Worm (Caenorhabditis elegans) whole organism, dauer: ENCODE measurements around the gene mesp-1.

Experiments
- unc-62 ChIP-seq: sonication (generic microtip); optimal IDR thresholded peaks from 2 replicates; lab custom pipeline; 2017; ENCODE audit warnings: missing biosample characterization, missing genetic modification reagents, missing genetic modification characterization

mesp-1 gene

DNA sequence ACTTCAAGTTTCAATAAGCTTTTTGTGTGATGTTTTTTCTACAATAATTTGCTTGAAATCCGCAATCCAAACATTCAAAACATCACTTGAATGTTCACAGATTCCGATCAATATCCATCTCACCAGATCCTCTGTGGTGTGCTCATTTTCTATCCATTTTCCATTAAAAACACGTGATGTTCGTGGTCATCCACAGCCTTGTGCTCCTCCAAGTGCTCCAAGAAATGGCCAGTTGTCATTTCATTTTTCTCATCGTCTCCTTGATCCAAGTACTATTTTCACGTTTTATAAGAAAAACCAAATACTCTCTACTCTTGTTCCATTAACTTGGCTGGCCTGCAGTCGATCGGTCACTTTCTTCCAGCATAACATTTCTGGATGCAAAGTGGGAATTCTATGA is 22.9 kb upstream of the mesp-1 start:
- TF ChIP-seq unc-62 (GFP tag; lab: Kevin White, UChicago) = no peak

DNA sequence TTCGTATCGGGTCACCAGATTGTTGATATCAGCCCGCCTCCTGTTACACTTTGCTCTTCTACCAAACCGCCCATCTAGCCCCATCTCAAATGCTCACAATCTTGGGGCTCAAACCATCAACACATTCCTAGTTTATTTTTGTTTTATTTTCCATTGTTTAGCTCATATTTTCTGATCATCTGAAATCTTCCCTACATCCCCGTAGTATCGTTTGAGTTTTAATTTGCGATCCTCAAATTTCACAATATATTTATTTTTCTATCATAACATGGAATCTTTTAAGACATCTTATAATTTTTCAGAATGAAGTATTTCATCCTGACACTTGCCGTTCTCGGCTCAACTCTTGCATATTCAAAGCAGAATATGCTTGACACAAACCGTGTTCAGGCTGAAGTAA is 22.2 kb upstream of the mesp-1 start, which contains the start of gene spp-10:
spp-10 (plus strand) TSS at position 301 of the 400 bp plus-strand sequence.
- no peak for TF ChIP-seq unc-62 (GFP tag; lab: Kevin White, UChicago)

DNA sequence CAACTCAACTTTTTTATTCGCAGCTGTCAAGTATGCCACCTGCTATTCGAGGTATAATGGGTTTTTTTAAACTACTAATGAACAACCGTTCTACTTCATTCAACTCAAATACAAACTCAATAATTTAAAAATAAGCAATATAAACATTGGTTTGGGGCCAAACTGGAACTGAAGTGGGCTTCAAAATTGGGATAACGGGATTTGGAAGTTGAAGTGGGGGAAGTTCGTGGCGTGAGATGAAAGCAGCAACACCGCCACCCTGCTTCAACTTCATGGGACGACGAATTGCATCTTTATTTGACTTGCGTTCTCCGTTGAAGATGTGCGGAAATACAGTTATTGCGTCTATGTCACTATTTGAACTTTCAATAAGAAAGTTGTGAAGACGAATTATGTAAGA is 20.6 kb upstream of the mesp-1 start:
- TF ChIP-seq unc-62 (GFP tag; lab: Kevin White, UChicago) = no peak

DNA sequence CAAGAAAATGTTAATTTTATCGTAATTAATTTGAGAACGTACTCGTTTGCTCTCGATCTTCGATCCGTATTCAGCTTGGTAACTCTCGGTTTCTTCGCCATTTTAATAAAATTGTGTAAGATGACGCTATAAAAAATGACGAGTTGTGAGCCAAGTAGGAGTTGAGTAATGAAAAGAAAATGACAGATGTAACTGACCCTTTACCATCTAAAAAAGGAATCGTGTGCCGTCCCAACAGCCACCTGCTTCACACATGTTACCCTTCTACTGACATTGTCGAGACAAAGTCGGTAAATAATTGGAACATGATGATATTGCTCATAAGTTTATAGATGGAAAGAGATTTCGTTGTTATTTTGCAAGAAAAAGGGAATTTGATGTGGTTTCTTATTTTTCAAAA is 19.8 kb upstream of the mesp-1 start, which contains the start of gene hlh-12:
hlh-12 (minus strand) TSS at position 101 of the 400 bp plus-strand sequence.
- TF ChIP-seq unc-62 (GFP tag; lab: Kevin White, UChicago) = no peak

DNA sequence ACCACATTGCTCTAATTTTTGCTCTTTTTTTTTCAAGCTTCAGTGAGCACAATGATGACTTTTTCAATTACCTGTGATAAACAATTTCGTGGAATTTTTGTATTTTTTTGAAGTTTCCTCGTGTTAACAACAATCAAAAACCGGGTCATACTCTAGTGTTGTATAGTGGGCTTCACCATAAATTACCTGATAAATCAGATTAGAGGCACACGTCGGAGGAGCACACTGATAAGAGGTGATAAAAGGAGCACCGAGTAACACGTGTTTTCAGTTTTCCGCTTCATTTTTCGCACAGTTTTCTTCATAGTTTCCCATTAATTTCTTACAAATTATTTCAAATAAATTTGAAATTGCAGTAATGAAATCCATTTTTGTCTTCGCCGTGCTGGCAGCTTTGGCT is 17.8 kb upstream of the mesp-1 start, which contains the start of gene spp-8:
spp-8 (plus strand) TSS at position 357 of the 400 bp plus-strand sequence.
- TF ChIP-seq unc-62 (GFP tag; lab: Kevin White, UChicago) = no peak

DNA sequence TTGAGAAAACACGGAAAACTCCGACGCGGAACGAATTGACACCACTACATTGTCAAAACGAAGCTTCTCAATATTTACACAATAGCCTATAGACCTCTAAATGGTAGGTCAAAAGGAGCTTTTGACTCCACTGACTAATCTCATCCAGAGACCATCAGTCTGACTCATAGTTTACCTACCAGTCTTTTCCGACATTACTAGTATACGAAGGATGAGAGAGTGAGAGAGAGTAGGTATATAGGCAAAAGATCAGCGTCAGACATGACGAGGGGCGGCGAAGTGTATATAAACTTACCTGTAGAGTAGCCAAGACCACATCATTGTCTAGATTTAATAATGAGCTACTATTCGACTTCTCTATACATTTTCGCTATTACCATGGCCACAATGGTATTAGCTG is 11.9 kb upstream of the mesp-1 start, which contains the start of gene srlf-3:
srlf-3 (plus strand) TSS at position 301 of the 400 bp plus-strand sequence.
- no peak for TF ChIP-seq unc-62 (GFP tag; lab: Kevin White, UChicago)

DNA sequence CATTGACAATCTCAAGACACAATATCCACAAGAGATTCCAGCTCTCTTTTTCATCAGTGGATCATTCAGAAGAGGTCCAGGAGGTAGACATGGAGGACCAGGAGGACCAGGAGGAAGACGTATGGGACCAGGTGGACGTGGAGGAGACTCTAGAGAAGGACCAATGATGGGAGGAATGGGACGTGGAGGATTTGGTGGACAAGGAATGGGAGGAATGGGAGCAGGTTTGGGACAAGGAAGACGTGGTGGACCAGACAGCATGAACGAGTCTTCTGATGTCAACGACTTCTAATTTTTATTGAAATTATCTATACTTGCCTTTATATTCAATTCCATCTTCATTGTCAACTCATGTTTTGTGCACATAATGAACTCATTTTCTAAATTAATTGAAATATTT is 11.1 kb upstream of the mesp-1 start:
- TF ChIP-seq unc-62 (GFP tag; lab: Kevin White, UChicago) = no peak

DNA sequence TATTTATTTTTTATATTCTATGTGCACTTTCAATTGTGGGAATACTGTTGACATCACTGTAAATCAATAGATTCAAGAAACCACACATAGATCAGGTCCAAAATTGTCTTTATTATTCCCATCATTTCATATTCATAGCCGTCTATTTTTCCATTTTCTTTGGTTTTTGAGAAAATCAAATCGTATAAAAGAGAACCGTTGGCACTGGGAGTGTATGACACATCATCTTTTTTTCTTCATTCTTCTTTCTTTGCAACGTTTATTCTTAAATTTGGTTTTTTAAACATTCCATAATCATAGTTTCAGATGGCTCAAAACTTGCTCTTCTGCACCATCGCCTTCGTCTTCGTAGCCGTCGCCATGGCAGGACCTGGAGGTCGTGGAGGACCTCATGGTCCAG is 9.2 kb upstream of the mesp-1 start, which contains the start of gene srlf-2:
srlf-2 (plus strand) TSS at position 301 of the 400 bp plus-strand sequence.
- TF ChIP-seq unc-62 (GFP tag; lab: Kevin White, UChicago) = no peak

DNA sequence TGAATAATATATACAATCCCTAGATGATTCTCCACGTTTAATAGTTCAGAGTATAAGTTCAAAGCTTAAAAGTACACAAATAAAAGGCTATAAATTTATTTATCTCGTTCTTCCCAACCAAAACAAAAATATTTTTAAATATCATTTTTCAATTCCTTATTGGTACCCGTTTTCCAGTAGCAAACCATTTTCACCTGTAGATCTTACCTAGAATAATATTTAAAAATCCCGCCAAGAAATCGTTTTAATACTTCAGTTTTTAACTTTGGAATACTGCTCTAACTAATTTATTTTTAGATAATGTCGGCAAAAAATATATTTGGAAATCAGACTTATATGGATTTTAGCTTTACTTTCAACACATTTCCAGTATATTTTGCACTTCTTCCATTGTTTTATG is 6.9 kb upstream of the mesp-1 start, which contains the start of gene sru-7:
sru-7 (plus strand) TSS at position 301 of the 400 bp plus-strand sequence.
- no peak for TF ChIP-seq unc-62 (GFP tag; lab: Kevin White, UChicago)

DNA sequence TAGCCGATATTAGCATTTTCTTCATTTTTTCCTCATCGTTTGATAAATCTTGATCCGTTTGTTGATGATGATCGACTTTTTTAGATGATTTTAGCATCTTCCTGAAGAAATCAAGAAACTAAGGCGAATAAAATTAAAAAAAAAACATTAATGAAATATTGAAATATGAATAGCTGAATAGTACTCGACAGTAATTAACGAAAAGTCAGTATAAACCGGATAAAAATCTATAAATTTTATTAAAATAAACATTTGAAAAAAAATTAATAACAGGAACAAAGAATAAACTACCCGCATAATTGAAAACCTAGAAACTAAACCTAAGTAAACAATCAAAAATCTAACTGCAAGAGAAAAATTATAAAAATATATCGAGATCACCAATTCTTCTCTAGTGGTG is 2.8 kb upstream of the mesp-1 start, which contains the start of gene C28C12.12:
C28C12.12 (minus strand) TSS at position 101 of the 400 bp plus-strand sequence.
- no peak for TF ChIP-seq unc-62 (GFP tag; lab: Kevin White, UChicago)

DNA sequence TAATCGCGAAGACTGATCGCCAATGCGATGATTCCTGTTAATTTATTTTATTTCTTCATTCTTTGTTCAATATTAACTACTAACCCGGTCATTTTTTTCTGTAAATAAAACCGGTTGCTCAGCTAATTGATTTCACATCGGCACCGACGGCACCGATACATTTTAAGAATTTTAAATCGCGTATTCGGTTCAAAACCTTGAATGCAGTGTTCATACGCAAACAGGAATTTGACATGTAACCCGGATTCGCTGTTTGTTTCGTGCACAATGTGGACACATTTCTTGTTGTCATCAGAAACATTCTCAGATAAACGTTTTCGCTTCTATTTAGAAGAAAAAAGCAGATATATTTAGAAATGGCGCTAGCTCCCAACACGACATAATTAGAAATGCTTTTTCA is 846 bp downstream of the mesp-1 start:
- no peak for TF ChIP-seq unc-62 (GFP tag; lab: Kevin White, UChicago)

DNA sequence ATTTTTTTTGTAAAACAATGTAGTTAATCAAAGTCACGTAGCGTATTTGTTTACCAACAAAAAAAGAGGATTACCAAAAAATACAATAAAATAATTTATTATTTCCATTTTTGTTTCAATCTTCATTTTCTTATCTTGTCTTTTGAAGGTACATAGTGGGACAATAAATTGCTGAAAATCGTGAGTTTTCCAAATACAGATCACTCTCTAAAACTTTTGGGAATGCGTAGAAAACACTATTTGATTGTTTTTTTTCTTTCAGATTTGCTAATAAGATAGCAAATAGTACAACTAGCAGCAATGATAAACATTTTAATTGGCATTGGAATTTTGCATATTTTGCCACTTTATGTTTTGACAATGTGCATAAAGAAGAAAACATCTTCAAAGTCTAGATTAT is 2.3 kb downstream of the mesp-1 start, which contains the start of gene C28C12.1:
C28C12.1 (plus strand) TSS at position 301 of the 400 bp plus-strand sequence.
- TF ChIP-seq unc-62 (GFP tag; lab: Kevin White, UChicago) = no peak

DNA sequence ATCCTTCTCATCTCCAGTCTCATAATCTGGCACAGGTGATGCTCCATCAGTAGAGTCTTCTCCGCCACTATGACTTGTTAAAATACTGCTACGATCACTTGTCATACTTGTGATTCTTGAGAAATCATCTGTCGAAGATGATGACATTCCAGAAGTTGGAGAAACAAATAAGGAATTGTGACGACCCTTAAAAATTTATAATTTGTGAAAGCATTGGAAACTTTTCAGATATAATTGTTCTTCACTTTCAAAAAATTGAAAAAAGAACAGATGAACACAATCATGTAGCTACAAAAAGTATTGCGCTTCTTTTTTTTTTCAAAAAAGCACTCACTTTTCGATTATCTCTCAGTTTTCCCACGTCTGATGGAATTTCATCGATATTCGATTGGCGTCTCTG is 6.9 kb downstream of the mesp-1 start:
- no peak for TF ChIP-seq unc-62 (GFP tag; lab: Kevin White, UChicago)

DNA sequence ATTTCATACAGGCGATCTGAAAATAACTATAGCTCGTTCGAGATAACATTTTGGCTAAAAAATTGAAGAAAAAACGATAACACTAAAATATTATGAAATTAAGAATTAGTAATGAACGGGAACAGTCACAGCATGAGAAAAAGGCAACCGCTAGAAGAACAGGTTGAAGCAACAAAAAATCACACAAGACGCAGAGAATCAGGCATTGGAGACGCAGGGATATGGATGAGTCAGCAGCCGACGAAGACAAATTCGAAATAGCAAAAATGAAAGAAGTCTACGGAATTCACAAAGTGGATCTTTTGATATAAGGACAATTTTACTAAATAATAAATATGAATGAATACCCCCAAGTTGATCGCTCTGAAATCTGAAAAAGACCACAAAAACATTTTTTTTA is 11.4 kb downstream of the mesp-1 start, which contains the start of gene tag-77:
tag-77 (minus strand) TSS at position 15 of the 400 bp plus-strand sequence.
- TF ChIP-seq unc-62 (GFP tag; lab: Kevin White, UChicago) = no peak

DNA sequence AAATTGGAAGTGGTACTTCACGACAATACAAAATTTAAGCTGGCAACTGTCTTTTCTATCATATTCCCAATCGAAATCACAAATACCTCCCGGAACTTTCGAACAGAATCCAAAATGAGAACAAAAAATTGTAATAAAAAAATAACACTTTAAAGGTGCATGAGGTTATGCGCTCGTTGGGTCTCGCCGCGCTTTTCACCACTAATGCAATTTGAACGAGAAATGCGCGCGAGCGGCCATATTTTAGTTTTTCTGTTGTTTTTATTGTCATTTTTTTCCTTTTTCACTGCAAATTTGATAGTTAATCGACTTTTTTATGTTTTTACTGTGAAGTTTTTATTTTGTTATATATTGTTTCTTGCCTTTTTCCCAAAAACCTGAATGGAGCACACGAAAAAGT is 11.9 kb downstream of the mesp-1 start, which contains the start of gene mes-6:
mes-6 (plus strand) TSS at position 229 of the 400 bp plus-strand sequence.
- no peak for TF ChIP-seq unc-62 (GFP tag; lab: Kevin White, UChicago)

DNA sequence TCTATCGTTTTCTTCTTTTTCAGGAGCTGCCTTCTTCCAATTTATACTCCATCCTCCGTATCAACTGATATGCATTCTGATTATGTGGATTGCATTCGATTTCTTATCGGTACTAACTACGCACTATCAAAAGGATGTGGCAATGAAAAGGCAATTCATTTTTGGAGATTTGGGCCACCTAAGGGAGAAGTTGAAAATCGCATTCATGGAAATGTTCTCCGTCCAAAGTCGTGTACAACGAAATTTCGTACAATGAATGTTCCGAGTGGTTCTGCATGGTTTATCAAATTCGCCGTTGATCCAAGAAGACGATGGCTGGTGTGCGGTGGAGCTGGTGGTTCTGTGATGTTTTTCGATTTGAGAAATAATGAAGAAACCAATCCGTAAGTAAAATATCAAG is 13.6 kb downstream of the mesp-1 start, which contains the start of gene C09G4.4:
C09G4.4 (plus strand) TSS at position 301 of the 400 bp plus-strand sequence.
- no peak for TF ChIP-seq unc-62 (GFP tag; lab: Kevin White, UChicago)

DNA sequence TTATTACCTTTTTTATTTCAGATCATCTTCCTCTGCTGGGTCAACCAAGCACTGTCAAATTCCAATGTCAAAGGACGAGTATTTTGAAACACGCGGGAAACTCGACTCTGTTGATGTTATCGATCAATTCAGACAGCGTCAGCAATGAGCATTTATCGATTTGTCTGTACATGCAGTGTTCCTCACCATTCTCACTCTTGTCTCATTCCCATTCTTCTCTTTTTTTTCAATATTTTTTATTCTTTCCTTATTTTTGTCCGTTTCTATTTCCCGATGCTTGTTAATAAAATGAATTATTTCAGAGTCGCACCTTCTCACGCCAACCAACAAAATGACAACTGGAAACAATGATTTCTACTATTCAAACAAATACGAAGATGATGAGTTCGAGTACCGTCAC is 14.5 kb downstream of the mesp-1 start, which contains the start of gene cks-1:
cks-1 (plus strand) TSS at position 301 of the 400 bp plus-strand sequence.
- TF ChIP-seq unc-62 (GFP tag; lab: Kevin White, UChicago) = no peak
